Fruit fly (Drosophila melanogaster): ENCODE results near the gene Arfrp1.

Arfrp1 gene

DNA sequence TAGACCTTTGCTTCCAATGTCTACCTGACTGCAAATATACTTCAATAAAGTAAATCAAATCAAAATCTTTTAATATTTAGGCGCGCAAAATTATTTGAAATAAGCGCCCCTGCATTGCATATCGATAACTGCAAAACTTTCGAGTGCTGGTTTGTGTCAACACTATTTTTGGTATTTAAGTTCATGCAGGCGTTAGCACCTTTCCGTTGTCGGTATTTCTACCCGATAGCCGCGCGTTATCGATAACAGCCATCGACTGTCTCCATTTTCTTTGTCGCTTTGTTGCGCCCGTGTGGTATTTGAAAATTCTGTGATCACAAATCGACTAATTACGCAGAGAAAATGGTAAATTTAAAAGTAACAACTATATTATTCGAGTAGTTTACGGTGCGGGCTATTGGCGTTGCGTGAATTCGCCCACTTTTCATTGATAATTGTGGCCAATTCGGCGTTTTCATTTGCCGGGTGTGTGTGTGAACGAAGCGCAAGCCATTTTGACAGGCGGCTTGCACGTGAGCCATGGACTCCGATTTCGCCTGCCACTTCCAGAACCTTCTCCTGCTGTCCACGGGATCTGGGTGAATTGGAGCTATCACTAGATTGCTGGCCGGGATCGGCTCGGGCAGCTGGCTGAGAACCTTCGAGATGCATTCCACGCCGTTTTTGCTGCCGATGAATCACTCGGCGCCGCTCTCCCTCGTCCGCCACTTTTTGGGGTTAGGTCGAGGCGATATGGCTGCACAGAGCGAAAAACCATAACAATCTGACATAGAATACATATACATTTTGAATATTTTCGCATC is 17.4 kb upstream of the Arfrp1 start, which contains the start of gene CCT2 (continued):
- TF ChIP-seq Fer1 (GFP tag; optimal IDR thresholded peaks at IDR 0.05) (peak; percentile 5), CG15011 (GFP tag; optimal IDR thresholded peaks at IDR 0.05) (no peak), Poxn (GFP tag; IDR thresholded peaks at IDR 0.05) (no peak), CG10147 (GFP tag; optimal IDR thresholded peaks at IDR 0.05) (no peak), ssp (GFP tag; IDR thresholded peaks at IDR 0.05) (no peak), mld (GFP tag; IDR thresholded peaks at IDR 0.05; ENCODE audit: partially characterized antibody) (0 out of 3 replicates have a peak, but pooled peaks have one; percentile 23), CG7271 (tag; optimal IDR thresholded peaks at IDR 0.05) (no peak), tx (GFP tag; optimal IDR thresholded peaks at IDR 0.05) (no peak), gfzf (GFP tag; optimal IDR thresholded peaks at IDR 0.05) (peak; percentile 93), CG3726 (GFP tag; IDR thresholded peaks at IDR 0.05) (no peak), ftz-f1 (GFP tag; optimal IDR thresholded peaks at IDR 0.05) (no peak), lilli (GFP tag; optimal IDR thresholded peaks at IDR 0.05) (no peak), Abd-B (GFP tag; optimal IDR thresholded peaks at IDR 0.05) (no peak), Mrtf (GFP tag; IDR thresholded peaks at IDR 0.05) (no peak), CG13296 (GFP tag; optimal IDR thresholded peaks at IDR 0.05) (no peak), Adf1 (GFP tag; IDR thresholded peaks at IDR 0.05) (no peak), pfk (GFP tag; optimal IDR thresholded peaks at IDR 0.05) (no peak), CG17385 (GFP tag; optimal IDR thresholded peaks at IDR 0.05) (no peak), crol (GFP tag; IDR thresholded peaks at IDR 0.05) (no peak), CG2116 (GFP tag; optimal IDR thresholded peaks at IDR 0.05) (peak; percentile 86), CG15479 (GFP tag; optimal IDR thresholded peaks at IDR 0.05) (no peak), Atf6 (GFP tag; IDR thresholded peaks at IDR 0.05) (no peak), CG11085 (GFP tag; IDR thresholded peaks at IDR 0.05) (no peak), grau (tag; optimal IDR thresholded peaks at IDR 0.05) (no peak), Chrac-16 (GFP tag; optimal IDR thresholded peaks at IDR 0.05) (no peak), Dad (GFP tag; optimal IDR thresholded peaks at IDR 0.05) (no peak), wor (GFP tag; IDR thresholded peaks at IDR 0.05) (no peak), sima (GFP tag; optimal IDR thresholded peaks at IDR 0.05) (no peak), lola (GFP tag; optimal IDR thresholded peaks at IDR 0.05) (no peak), ap (GFP tag; IDR thresholded peaks at IDR 0.05) (no peak), so (GFP tag; IDR thresholded peaks at IDR 0.05) (no peak), toy (GFP tag; IDR thresholded peaks at IDR 0.05) (no peak), pnt (GFP tag; optimal IDR thresholded peaks at IDR 0.05) (no peak), E2f2 (GFP tag; IDR thresholded peaks at IDR 0.05) (peak; percentile 97), oc (tag; optimal IDR thresholded peaks at IDR 0.05) (no peak), Ssrp (tag; optimal IDR thresholded peaks at IDR 0.05) (no peak), CG13424 (tag; optimal IDR thresholded peaks at IDR 0.05) (no peak), CG13287 (GFP tag; IDR thresholded peaks at IDR 0.05; ENCODE audit: partially characterized antibody) (peak; percentile 74), CG30403 (GFP tag; optimal IDR thresholded peaks at IDR 0.05) (no peak), NC2α (GFP tag; optimal IDR thresholded peaks at IDR 0.05) (no peak), MESR4 (GFP tag; optimal IDR thresholded peaks at IDR 0.05) (peak; percentile 84), CG7987 (GFP tag; optimal IDR thresholded peaks at IDR 0.05) (no peak), CG6765 (GFP tag; optimal IDR thresholded peaks at IDR 0.05) (no peak), CG12942 (GFP tag; optimal IDR thresholded peaks at IDR 0.05) (no peak), CG2120 (GFP tag; optimal IDR thresholded peaks at IDR 0.05) (no peak), sens (GFP tag) (peak; percentile 80), CG8281 (tag; optimal IDR thresholded peaks at IDR 0.05) (no peak), slou (GFP tag; optimal IDR thresholded peaks at IDR 0.05) (no peak), Vsx1 (GFP tag; optimal IDR thresholded peaks at IDR 0.05) (no peak), CG1602 (GFP tag; optimal IDR thresholded peaks at IDR 0.05) (no peak)

Measured in whole organism, embryonic.